Worm (Caenorhabditis elegans) whole organism, late embryonic: ENCODE measurements around the gene lev-9.

Source experiments
- F13H6.1 ChIP-seq: sonication (generic microtip); optimal IDR thresholded peaks from 2 replicates; lab custom pipeline; 2016; ENCODE audit warnings: missing genetic modification characterization, missing compliant biosample characterization
- K02D7.2 ChIP-seq: sonication (generic microtip); optimal IDR thresholded peaks from 2 replicates; lab custom pipeline; 2017; ENCODE audit warnings: mild to moderate bottlenecking, missing genetic modification characterization, missing compliant biosample characterization
- elt-4 ChIP-seq: sonication (generic microtip); optimal IDR thresholded peaks from 2 replicates; lab custom pipeline; 2016; ENCODE audit warnings: missing genetic modification characterization, missing compliant biosample characterization
- ets-4 ChIP-seq: sonication (generic microtip); optimal IDR thresholded peaks from 2 replicates; lab custom pipeline; 2016; ENCODE audit warnings: missing genetic modification characterization, missing compliant biosample characterization
- hlh-15 ChIP-seq: sonication (generic microtip); optimal IDR thresholded peaks from 2 replicates; lab custom pipeline; 2016; ENCODE audit warnings: missing genetic modification characterization, missing compliant biosample characterization
- nfya-1 ChIP-seq: sonication (generic microtip); optimal IDR thresholded peaks from 2 replicates; lab custom pipeline; 2017; ENCODE audit warnings: missing genetic modification characterization, mild to moderate bottlenecking, missing compliant biosample characterization, antibody characterized with exemption, moderate library complexity
- pag-3 ChIP-seq: sonication (generic microtip); optimal IDR thresholded peaks from 2 replicates; lab custom pipeline; 2016; ENCODE audit warnings: missing compliant biosample characterization, missing genetic modification characterization, borderline replicate concordance
- pha-2 ChIP-seq: sonication (generic microtip); optimal IDR thresholded peaks from 2 replicates; lab custom pipeline; 2017; ENCODE audit warnings: mild to moderate bottlenecking, missing genetic modification characterization, missing compliant biosample characterization
- sox-2 ChIP-seq: fragments of 200-800 bp; sonication (Bioruptor generic); IDR thresholded peaks from 2 replicates; pipeline ENCODE4 v1.3.6; 2022; ENCODE audit warnings: missing genetic modification reagents, missing genetic modification characterization, missing compliant biosample characterization
- sox-4 ChIP-seq: sonication (generic microtip); optimal IDR thresholded peaks from 2 replicates; lab custom pipeline; 2017; ENCODE audit warnings: mild to moderate bottlenecking, missing genetic modification characterization, inconsistent platforms, missing compliant biosample characterization
- tbx-2 ChIP-seq: sonication (generic microtip); optimal IDR thresholded peaks from 2 replicates; lab custom pipeline; 2016; ENCODE audit warnings: missing genetic modification characterization, missing compliant biosample characterization

ce11 chrX:6253566-6253898 lies 38.0 kb downstream of the lev-9 start:
- TF ChIP-seq F13H6.1 (tag; lab: Kevin White, UChicago), result no peak
- no peak for TF ChIP-seq elt-4 (tag; lab: Kevin White, UChicago)
- TF ChIP-seq nfya-1, result no peak
- no peak for TF ChIP-seq sox-2 (GFP tag; lab: Robert Waterston, UW)
- no peak for TF ChIP-seq pag-3 (tag; lab: Kevin White, UChicago)
- no peak for TF ChIP-seq ets-4 (tag; lab: Kevin White, UChicago)
- TF ChIP-seq K02D7.2 (tag; lab: Kevin White, UChicago), result no peak
- no peak for TF ChIP-seq tbx-2
- no peak for TF ChIP-seq sox-4 (tag; lab: Kevin White, UChicago)
- no peak for TF ChIP-seq pha-2 (tag; lab: Kevin White, UChicago)
- TF ChIP-seq hlh-15, result no peak
